Worm (Caenorhabditis elegans): ENCODE measurements around the gene K10C9.1.

Gene K10C9.1

DNA sequence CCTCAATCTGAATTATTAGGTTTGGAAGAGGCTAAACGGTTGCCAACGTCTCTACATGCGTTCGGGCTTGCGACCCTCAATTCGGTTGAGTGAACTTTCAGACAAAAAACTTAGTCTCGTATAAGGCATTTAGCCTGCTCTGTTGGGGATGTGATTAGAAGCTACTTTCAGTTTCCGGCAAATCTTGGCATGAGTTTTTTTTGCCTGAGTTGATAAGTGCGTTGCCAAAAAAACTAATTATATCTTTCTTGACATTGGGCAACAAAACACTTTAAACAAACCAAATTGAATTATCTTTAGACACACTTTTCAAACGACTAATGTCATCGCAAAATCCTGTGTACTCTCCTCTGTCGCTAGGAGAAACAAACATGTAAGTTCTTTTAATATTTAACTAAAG lies 17.3 kb downstream of the K10C9.1 start, which contains the start of gene Y50D4B.4:
Y50D4B.4 (plus strand) TSS at position 301 of the 400 bp plus-strand sequence.
- TF ChIP-seq ceh-28 (tag; optimal IDR thresholded peaks at IDR 0.05) (no peak), pqm-1 (tag; optimal IDR thresholded peaks at IDR 0.05) (no peak), hmg-11 (tag; optimal IDR thresholded peaks at IDR 0.05) (no peak), pha-4 (tag; optimal IDR thresholded peaks at IDR 0.05) (no peak), lsy-12 (tag; optimal IDR thresholded peaks at IDR 0.05) (no peak), nhr-25 (tag; optimal IDR thresholded peaks at IDR 0.05) (no peak), elt-3 (tag; optimal IDR thresholded peaks at IDR 0.05) (no peak), ceh-82 (tag; optimal IDR thresholded peaks at IDR 0.05) (no peak), aly-2 (tag; optimal IDR thresholded peaks at IDR 0.05) (no peak), ZK546.5 (tag; optimal IDR thresholded peaks at IDR 0.05) (no peak), nhr-23 (tag; optimal IDR thresholded peaks at IDR 0.05) (no peak), daf-12 (tag; optimal IDR thresholded peaks at IDR 0.05) (no peak), sea-2 (GFP tag; optimal IDR thresholded peaks at IDR 0.05) (no peak), nhr-76 (tag; optimal IDR thresholded peaks at IDR 0.05) (no peak), nhr-77 (tag; optimal IDR thresholded peaks at IDR 0.05) (no peak), fkh-2 (tag; optimal IDR thresholded peaks at IDR 0.05) (no peak), ceh-9 (tag; optimal IDR thresholded peaks at IDR 0.05) (no peak), nhr-43 (tag; optimal IDR thresholded peaks at IDR 0.05; ENCODE audit: poor library complexity, severe bottlenecking) (no peak), fos-1 (tag; optimal IDR thresholded peaks at IDR 0.05) (no peak), eor-1 (tag; optimal IDR thresholded peaks at IDR 0.05) (no peak)

DNA sequence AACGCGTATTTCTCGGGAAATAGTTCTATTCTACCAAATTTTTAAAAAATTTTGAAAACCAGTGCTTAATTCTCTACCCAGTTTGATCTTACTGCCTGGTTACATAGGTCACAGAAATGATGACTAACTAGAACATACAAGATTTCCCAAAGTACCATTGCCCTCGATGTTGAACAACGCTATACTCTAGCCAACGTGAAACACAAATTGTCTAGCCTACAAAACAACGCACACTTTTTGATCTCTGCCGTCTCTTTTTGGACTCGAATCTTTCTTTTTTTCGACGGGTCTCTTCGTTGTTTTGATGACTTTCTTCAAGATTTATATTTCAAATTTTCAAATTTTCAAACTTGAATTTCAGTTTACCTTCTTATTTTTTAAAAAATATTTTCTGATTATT lies 25.2 kb downstream of the K10C9.1 start, which contains the start of gene Y50D4B.2:
Y50D4B.2 (plus strand) TSS at position 301 of the 400 bp plus-strand sequence.
- no peak for TF ChIP-seq nfya-1 (tag; optimal IDR thresholded peaks at IDR 0.05; ENCODE audit: insufficient read depth)
- TF ChIP-seq lin-39 (tag; optimal IDR thresholded peaks at IDR 0.05): no peak
- TF ChIP-seq ceh-16 (tag; optimal IDR thresholded peaks at IDR 0.05): no peak
- TF ChIP-seq pha-4 (tag; optimal IDR thresholded peaks at IDR 0.05): no peak
- no peak for TF ChIP-seq jun-1 (tag; optimal IDR thresholded peaks at IDR 0.05)
- TF ChIP-seq zag-1 (tag; optimal IDR thresholded peaks at IDR 0.05): no peak
- no peak for TF ChIP-seq mdl-1 (tag; optimal IDR thresholded peaks at IDR 0.05)
- no peak for TF ChIP-seq fos-1 (tag; optimal IDR thresholded peaks at IDR 0.05)
- TF ChIP-seq egl-27 (tag; optimal IDR thresholded peaks at IDR 0.05): no peak
- TF ChIP-seq ZK546.5 (tag; optimal IDR thresholded peaks at IDR 0.05): no peak
- no peak for TF ChIP-seq nhr-77 (tag; optimal IDR thresholded peaks at IDR 0.05)
- no peak for TF ChIP-seq egl-5 (tag; optimal IDR thresholded peaks at IDR 0.05)
- no peak for TF ChIP-seq ceh-82 (tag; optimal IDR thresholded peaks at IDR 0.05)
- no peak for TF ChIP-seq hmg-11 (tag; optimal IDR thresholded peaks at IDR 0.05)

DNA sequence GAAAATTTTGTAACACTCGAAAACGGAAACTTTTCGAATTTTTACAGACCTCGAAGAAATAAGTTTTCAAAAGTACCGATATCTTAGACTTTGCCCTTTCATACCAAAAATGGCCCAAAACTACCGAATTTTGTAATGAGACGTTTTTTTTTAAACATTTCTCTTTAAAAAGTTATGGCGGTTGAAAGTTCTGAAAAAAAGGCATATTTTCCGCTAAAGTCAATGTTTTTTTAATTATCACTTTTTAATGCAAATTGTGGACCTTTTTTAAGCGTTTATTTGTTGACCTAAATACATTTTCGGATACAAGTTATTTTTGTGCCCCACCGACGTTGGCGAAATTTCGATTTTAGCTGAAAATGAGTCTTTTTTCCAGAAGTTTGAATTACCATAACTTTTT lies 27.5 kb downstream of the K10C9.1 start:
- TF ChIP-seq fkh-2 (tag; optimal IDR thresholded peaks at IDR 0.05) (no peak), ztf-4 (tag; optimal IDR thresholded peaks at IDR 0.05) (no peak), egl-27 (tag; optimal IDR thresholded peaks at IDR 0.05) (no peak), fkh-10 (GFP tag; optimal IDR thresholded peaks at IDR 0.05) (no peak), unc-39 (tag; optimal IDR thresholded peaks at IDR 0.05) (no peak), R02D3.7 (tag; optimal IDR thresholded peaks at IDR 0.05) (no peak), jun-1 (tag; optimal IDR thresholded peaks at IDR 0.05) (no peak), nhr-77 (tag; optimal IDR thresholded peaks at IDR 0.05) (no peak), eor-1 (tag; optimal IDR thresholded peaks at IDR 0.05) (no peak), lin-15B (tag; optimal IDR thresholded peaks at IDR 0.05) (no peak)

DNA sequence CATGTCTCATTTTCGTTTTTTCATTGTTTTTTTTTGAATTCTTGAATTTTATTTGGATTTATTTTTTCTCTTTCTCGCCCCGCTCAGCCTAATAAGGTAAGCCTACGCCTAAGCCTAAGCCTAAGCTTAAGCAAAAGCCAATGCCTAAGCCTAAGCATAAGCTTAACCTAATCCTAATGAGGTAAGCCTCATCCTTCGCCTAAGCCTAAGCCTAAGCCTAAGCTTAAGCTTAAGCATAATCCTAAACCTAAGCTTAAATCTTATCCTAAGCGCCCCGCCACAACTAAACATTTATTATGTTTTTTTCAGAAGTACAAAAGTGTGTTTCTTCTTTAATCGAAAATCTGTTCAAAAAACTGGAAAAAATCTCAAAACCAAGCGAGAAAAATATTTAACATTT lies 37.1 kb downstream of the K10C9.1 start:
- TF ChIP-seq nhr-76 (tag; optimal IDR thresholded peaks at IDR 0.05) (no peak), unc-62 (GFP tag; optimal IDR thresholded peaks at IDR 0.05) (no peak), ceh-16 (tag; optimal IDR thresholded peaks at IDR 0.05) (no peak), nhr-25 (tag; optimal IDR thresholded peaks at IDR 0.05) (no peak), ama-1 (optimal IDR thresholded peaks at IDR 0.05) (no peak), pqm-1 (tag; optimal IDR thresholded peaks at IDR 0.05) (no peak), mml-1 (tag; optimal IDR thresholded peaks at IDR 0.05) (no peak), egl-5 (tag; optimal IDR thresholded peaks at IDR 0.05) (no peak), nhr-28 (tag; optimal IDR thresholded peaks at IDR 0.05) (no peak), ZK546.5 (tag; optimal IDR thresholded peaks at IDR 0.05) (no peak), nhr-11 (tag; optimal IDR thresholded peaks at IDR 0.05) (no peak), ceh-82 (tag; optimal IDR thresholded peaks at IDR 0.05) (no peak), elt-1 (tag; optimal IDR thresholded peaks at IDR 0.05) (no peak), eor-1 (tag; optimal IDR thresholded peaks at IDR 0.05) (no peak), skn-1 (tag; optimal IDR thresholded peaks at IDR 0.05) (no peak), jun-1 (tag; optimal IDR thresholded peaks at IDR 0.05) (no peak), R02D3.7 (tag; optimal IDR thresholded peaks at IDR 0.05) (no peak)
